Worm (Caenorhabditis elegans) whole organism, late embryonic: ENCODE results near the gene end-1.

ENCODE experiments used
- C38D4.7 ChIP-seq: fragments of 200-800 bp; sonication (Bioruptor generic); optimal IDR thresholded peaks from 2 replicates; lab custom pipeline; 2018; ENCODE audit warnings: mild to moderate bottlenecking, missing genetic modification characterization, moderate library complexity, missing compliant biosample characterization
- F13H6.1 ChIP-seq: sonication (generic microtip); optimal IDR thresholded peaks from 2 replicates; lab custom pipeline; 2016; ENCODE audit warnings: missing genetic modification characterization, missing compliant biosample characterization
- K09A11.1 ChIP-seq: sonication (generic microtip); optimal IDR thresholded peaks from 2 replicates; lab custom pipeline; 2017; ENCODE audit warnings: antibody characterized with exemption, mild to moderate bottlenecking, missing genetic modification characterization, missing compliant biosample characterization; ENCODE audit not compliant: insufficient read depth
- ama-1 ChIP-seq: fragments of 150-350 bp; optimal IDR thresholded peaks from 2 replicates; lab custom pipeline; 2014
- ceh-18 ChIP-seq: sonication (generic microtip); optimal IDR thresholded peaks from 2 replicates; lab custom pipeline; 2016; ENCODE audit warnings: missing genetic modification characterization, missing compliant biosample characterization
- ceh-19 ChIP-seq: fragments of 200-800 bp; sonication (Bioruptor generic); optimal IDR thresholded peaks from 2 replicates; lab custom pipeline; 2018; ENCODE audit warnings: mild to moderate bottlenecking, missing genetic modification characterization, missing compliant biosample characterization
- ceh-2 ChIP-seq: sonication (generic microtip); optimal IDR thresholded peaks from 2 replicates; lab custom pipeline; 2016; ENCODE audit warnings: missing genotype, missing genetic modification characterization, missing compliant biosample characterization
- ceh-31 ChIP-seq: sonication (generic microtip); optimal IDR thresholded peaks from 2 replicates; lab custom pipeline; 2016; ENCODE audit warnings: missing genetic modification characterization, missing compliant biosample characterization
- ceh-45 ChIP-seq: fragments of 200-800 bp; sonication (Bioruptor generic); IDR thresholded peaks from 2 replicates; pipeline ENCODE4 v1.3.6; 2022; ENCODE audit warnings: missing genetic modification reagents, missing genetic modification characterization, missing compliant biosample characterization
- ceh-6 ChIP-seq: fragments of 200-800 bp; sonication (Bioruptor generic); optimal IDR thresholded peaks from 2 replicates; lab custom pipeline; 2018; ENCODE audit warnings: mild to moderate bottlenecking, missing genetic modification characterization, missing compliant biosample characterization
- ceh-9 ChIP-seq: sonication (generic microtip); optimal IDR thresholded peaks from 2 replicates; lab custom pipeline; 2016; ENCODE audit warnings: mild to moderate bottlenecking, missing genetic modification characterization, inconsistent platforms, missing compliant biosample characterization
- dve-1 ChIP-seq: sonication (generic microtip); optimal IDR thresholded peaks from 2 replicates; lab custom pipeline; 2017; ENCODE audit warnings: antibody characterized with exemption, mild to moderate bottlenecking, missing genetic modification characterization, missing compliant biosample characterization
- elt-2 ChIP-seq: sonication (generic microtip); optimal IDR thresholded peaks from 2 replicates; lab custom pipeline; 2016; ENCODE audit warnings: missing genetic modification reagents, missing genetic modification characterization, missing compliant biosample characterization
- ets-4 ChIP-seq: sonication (generic microtip); optimal IDR thresholded peaks from 2 replicates; lab custom pipeline; 2016; ENCODE audit warnings: missing genetic modification characterization, missing compliant biosample characterization
- fax-1 ChIP-seq: sonication (generic microtip); optimal IDR thresholded peaks from 2 replicates; lab custom pipeline; 2016; ENCODE audit warnings: missing genotype, missing genetic modification characterization, missing compliant biosample characterization
- gmeb-2 ChIP-seq: sonication (generic microtip); optimal IDR thresholded peaks from 2 replicates; lab custom pipeline; 2016; ENCODE audit warnings: missing genetic modification characterization, inconsistent platforms, missing compliant biosample characterization
- hlh-30 ChIP-seq: sonication (generic microtip); optimal IDR thresholded peaks from 2 replicates; lab custom pipeline; 2017; ENCODE audit warnings: antibody characterized with exemption, missing genetic modification characterization, missing compliant biosample characterization; ENCODE audit not compliant: insufficient read depth
- lin-11 ChIP-seq: fragments of 200-800 bp; sonication (Bioruptor generic); optimal IDR thresholded peaks from 2 replicates; lab custom pipeline; 2018; ENCODE audit warnings: mild to moderate bottlenecking, missing genetic modification characterization, missing compliant biosample characterization
- madf-2 ChIP-seq: sonication (generic microtip); optimal IDR thresholded peaks from 2 replicates; lab custom pipeline; 2017; ENCODE audit warnings: missing genetic modification characterization, missing compliant biosample characterization
- mec-3 ChIP-seq: sonication (generic microtip); optimal IDR thresholded peaks from 2 replicates; lab custom pipeline; 2016; ENCODE audit warnings: borderline replicate concordance, missing genetic modification characterization, missing compliant biosample characterization
- nfya-1 ChIP-seq: sonication (generic microtip); optimal IDR thresholded peaks from 2 replicates; lab custom pipeline; 2017; ENCODE audit warnings: missing genetic modification characterization, mild to moderate bottlenecking, missing compliant biosample characterization, antibody characterized with exemption, moderate library complexity
- npax-4 ChIP-seq: sonication (generic microtip); optimal IDR thresholded peaks from 2 replicates; lab custom pipeline; 2016; ENCODE audit warnings: missing genetic modification characterization, missing compliant biosample characterization
- pag-3 ChIP-seq: sonication (generic microtip); optimal IDR thresholded peaks from 2 replicates; lab custom pipeline; 2016; ENCODE audit warnings: missing compliant biosample characterization, missing genetic modification characterization, borderline replicate concordance
- pax-1 ChIP-seq: fragments of 150-350 bp; optimal IDR thresholded peaks from 2 replicates; lab custom pipeline; 2014; ENCODE audit warnings: missing biosample characterization, missing genetic modification characterization
- pqm-1 ChIP-seq: sonication (generic microtip); optimal IDR thresholded peaks from 2 replicates; lab custom pipeline; 2016; ENCODE audit warnings: missing genetic modification characterization, missing compliant biosample characterization
- sox-2 ChIP-seq: fragments of 200-800 bp; sonication (Bioruptor generic); IDR thresholded peaks from 2 replicates; pipeline ENCODE4 v1.3.6; 2022; ENCODE audit warnings: missing genetic modification reagents, missing genetic modification characterization, missing compliant biosample characterization
- sox-4 ChIP-seq: sonication (generic microtip); optimal IDR thresholded peaks from 2 replicates; lab custom pipeline; 2017; ENCODE audit warnings: mild to moderate bottlenecking, missing genetic modification characterization, inconsistent platforms, missing compliant biosample characterization
- syd-9 ChIP-seq: sonication (generic microtip); optimal IDR thresholded peaks from 2 replicates; lab custom pipeline; 2016; ENCODE audit warnings: mild to moderate bottlenecking, missing genetic modification characterization, moderate library complexity, missing compliant biosample characterization
- tbx-7 ChIP-seq: sonication (generic microtip); optimal IDR thresholded peaks from 2 replicates; lab custom pipeline; 2016; ENCODE audit warnings: missing genotype, missing genetic modification characterization, missing compliant biosample characterization
- unc-3 ChIP-seq, 2 experiments: fragments of 200-800 bp in 1 of 2; sonication (Bioruptor generic) in 1 of 2; sonication (generic microtip) in 1 of 2; conservative IDR thresholded peaks in 1 of 2; optimal IDR thresholded peaks in 1 of 2; 2 replicates each; pipeline versions ENCODE4 v1.3.6 to Lab custom; 2016 to 2022; ENCODE audit warnings: missing compliant biosample characterization in 2 of 2, missing genetic modification characterization in 2 of 2, missing genetic modification reagents in 1 of 2
- unc-42 ChIP-seq: sonication (generic microtip); optimal IDR thresholded peaks from 2 replicates; lab custom pipeline; 2016; ENCODE audit warnings: missing genotype, missing genetic modification characterization, missing compliant biosample characterization
- unc-55 ChIP-seq: sonication (generic microtip); optimal IDR thresholded peaks from 2 replicates; lab custom pipeline; 2017; ENCODE audit warnings: missing biosample characterization, missing genetic modification reagents, missing genetic modification characterization
- zip-5 ChIP-seq: sonication (generic microtip); optimal IDR thresholded peaks from 2 replicates; lab custom pipeline; 2016; ENCODE audit warnings: missing genetic modification characterization, missing compliant biosample characterization
- ztf-16 ChIP-seq: sonication (generic microtip); optimal IDR thresholded peaks from 2 replicates; lab custom pipeline; 2017; ENCODE audit warnings: missing genetic modification characterization, missing compliant biosample characterization

Gene end-1

DNA sequence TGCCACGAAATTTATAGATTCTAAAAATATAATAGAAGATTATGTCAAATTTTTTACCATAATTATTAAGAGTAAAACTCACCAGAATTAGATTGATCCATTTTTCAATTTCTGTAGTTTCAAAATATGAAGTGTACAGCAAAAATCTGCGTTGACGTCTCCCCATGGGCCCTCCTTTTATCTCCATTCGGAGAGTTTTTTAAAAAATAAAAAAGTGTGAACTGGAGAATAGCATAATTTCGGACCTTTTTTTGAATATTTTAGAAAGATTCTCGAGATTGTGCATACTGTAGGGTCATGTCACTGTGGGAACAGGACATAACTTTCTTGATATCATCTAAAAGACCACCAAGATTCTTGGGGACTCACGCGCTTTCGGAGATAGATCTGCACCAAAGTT lies 42.8 kb upstream of the end-1 start, which contains the start of gene dpr-1:
Gene dpr-1 (minus strand): TSS at position 101 of the 400 bp plus-strand sequence.
- TF ChIP-seq ztf-16 (tag; lab: Kevin White, UChicago) (no peak), fax-1 (tag; lab: Kevin White, UChicago) (no peak)
- TF ChIP-seq, all 69 proteins: peak for 0

DNA sequence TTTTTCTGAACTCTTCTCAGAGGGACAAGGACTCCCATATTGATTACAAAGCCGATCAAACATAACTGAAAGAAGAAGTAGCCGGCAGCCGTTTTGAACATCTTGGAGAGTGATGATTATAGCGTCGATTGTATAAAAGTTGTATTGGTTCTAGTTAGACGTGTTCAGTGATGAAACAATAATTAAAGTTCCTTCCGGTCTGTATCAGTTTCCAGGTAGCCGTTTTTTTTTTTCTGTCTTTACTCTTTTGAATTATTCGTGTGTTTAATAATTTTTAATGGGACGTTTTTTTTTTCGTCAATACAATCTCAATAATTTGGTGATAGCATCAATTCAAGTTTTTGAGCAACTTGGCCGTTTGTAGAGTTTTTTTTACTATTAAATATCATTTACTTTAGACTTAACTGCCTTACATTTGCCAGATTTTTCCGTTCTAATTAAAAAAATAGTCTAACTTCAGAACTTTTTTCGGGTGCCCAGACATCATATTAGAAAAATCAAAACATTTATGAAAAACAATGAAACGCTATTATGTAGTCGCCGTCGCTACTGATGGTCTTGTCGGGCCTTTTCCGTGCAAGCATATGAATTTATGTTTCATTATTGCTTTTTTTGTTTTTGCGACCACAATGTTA lies 38.4 kb upstream of the end-1 start, which contains the start of the genes srx-10 and clec-226:
Gene srx-10 (minus strand): TSS at position 101 of the 635 bp plus-strand sequence.
Gene clec-226 (plus strand): TSS at position 585 of the 635 bp plus-strand sequence.
- no peak for TF ChIP-seq hlh-30 (tag; lab: Kevin White, UChicago)
- no peak for TF ChIP-seq K09A11.1
- TF ChIP-seq ceh-2 (tag; lab: Kevin White, UChicago): no peak
- no peak for TF ChIP-seq ceh-18
- no peak for TF ChIP-seq tbx-7
- no peak for TF ChIP-seq ceh-19 (GFP tag; lab: Kevin White, UChicago)
- TF ChIP-seq lin-11 (tag; lab: Kevin White, UChicago): no peak
- no peak for TF ChIP-seq madf-2 (tag; lab: Kevin White, UChicago)
- no peak for TF ChIP-seq unc-42 (tag; lab: Kevin White, UChicago)
- TF ChIP-seq unc-3 (GFP tag; conservative IDR thresholded peaks at IDR 0.05; lab: Robert Waterston, UW): no peak
- TF ChIP-seq unc-3 (tag; optimal IDR thresholded peaks at IDR 0.05; lab: Kevin White, UChicago): no peak
- no peak for TF ChIP-seq ceh-9 (tag; lab: Kevin White, UChicago)
- no peak for TF ChIP-seq sox-4
- no peak for TF ChIP-seq F13H6.1 (tag; lab: Kevin White, UChicago)
- no peak for TF ChIP-seq npax-4 (tag; lab: Kevin White, UChicago)

DNA sequence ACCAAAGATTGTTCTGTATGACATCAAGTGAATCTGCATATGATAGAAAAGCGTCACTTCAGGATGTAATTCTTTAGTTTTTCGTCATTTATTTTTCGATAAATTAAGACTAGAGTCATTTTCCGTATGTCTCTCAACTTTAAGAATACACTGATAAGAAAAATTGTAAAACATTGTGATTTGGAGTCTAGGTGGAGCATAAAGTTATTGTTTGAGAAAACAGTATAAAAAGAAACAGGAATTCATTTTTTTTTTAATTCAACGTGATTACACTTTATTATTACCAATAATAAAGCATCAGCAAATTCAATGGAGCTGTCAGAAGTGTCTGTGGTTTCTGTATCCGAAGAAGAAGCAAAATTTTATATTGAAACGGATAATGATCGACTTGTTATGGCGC lies 35.9 kb upstream of the end-1 start, which contains the start of gene R10D12.6:
Gene R10D12.6 (plus strand): TSS at position 301 of the 400 bp plus-strand sequence.
- TF ChIP-seq ama-1 (lab: Kevin White, UChicago) (no peak), C38D4.7 (GFP tag; lab: Kevin White, UChicago) (no peak), elt-2 (tag; lab: Kevin White, UChicago) (no peak), ets-4 (tag; lab: Kevin White, UChicago) (no peak), hlh-30 (tag; lab: Kevin White, UChicago) (no peak), ceh-31 (no peak), pax-1 (tag; lab: Kevin White, UChicago) (no peak), pag-3 (tag; lab: Kevin White, UChicago) (no peak), ceh-2 (tag; lab: Kevin White, UChicago) (no peak), sox-2 (GFP tag; lab: Robert Waterston, UW) (no peak), unc-55 (GFP tag; lab: Kevin White, UChicago) (no peak), ceh-45 (GFP tag; lab: Robert Waterston, UW) (no peak), dve-1 (tag; lab: Kevin White, UChicago) (no peak), zip-5 (tag; lab: Kevin White, UChicago) (no peak), nfya-1 (no peak), ceh-19 (GFP tag; lab: Kevin White, UChicago) (no peak), syd-9 (tag; lab: Kevin White, UChicago) (no peak), ceh-6 (GFP tag; lab: Kevin White, UChicago) (no peak)

DNA sequence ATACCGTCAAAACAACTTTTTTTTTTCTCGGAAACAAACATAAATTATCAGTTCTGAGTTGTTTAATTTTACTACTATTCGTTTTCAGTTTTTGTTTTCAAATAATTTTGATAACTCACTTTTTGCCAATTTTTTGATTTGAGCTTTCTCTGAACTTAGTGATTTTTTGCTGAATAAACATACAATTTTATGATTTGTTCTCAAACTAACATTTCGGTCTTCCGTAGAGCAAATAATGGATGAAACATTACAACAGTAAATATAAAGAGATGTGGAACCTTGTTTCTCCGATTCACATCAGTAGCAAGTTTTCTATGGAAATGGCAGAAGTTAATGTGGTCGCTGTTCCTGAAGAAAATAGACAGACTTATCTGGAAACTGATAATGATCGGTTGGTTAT lies 35.2 kb upstream of the end-1 start, which contains the start of gene R10D12.7:
Gene R10D12.7 (plus strand): TSS at position 301 of the 400 bp plus-strand sequence.
- TF ChIP-seq gmeb-2 (tag; lab: Kevin White, UChicago) (no peak), ets-4 (tag; lab: Kevin White, UChicago) (no peak)

DNA sequence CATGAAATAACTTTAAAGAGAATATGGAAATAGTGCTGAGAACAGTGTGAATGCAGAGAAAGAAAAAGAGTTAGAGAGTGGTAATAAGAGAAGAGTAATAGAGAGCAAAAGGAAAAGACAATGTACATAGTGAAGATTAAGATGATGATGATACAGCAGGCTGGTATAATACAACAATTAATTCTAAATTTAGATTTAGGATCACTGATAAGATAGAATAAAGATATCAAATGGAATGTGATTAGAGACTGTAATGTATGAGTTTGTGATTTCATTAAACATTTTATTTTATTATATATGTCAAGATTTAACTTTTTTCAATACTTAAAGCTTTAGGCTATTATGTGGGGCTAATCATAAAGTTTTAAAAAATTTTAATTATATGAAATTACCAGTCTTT lies 31.7 kb upstream of the end-1 start, which contains the start of gene R10D12.8:
Gene R10D12.8 (minus strand): TSS at position 101 of the 400 bp plus-strand sequence.
- TF ChIP-seq mec-3 (tag; lab: Kevin White, UChicago) (no peak), ceh-18 (no peak), ztf-16 (tag; lab: Kevin White, UChicago) (no peak), pqm-1 (tag; lab: Kevin White, UChicago) (no peak)
